Fruit fly (Drosophila melanogaster): ENCODE measurements around the gene Rga.

Gene Rga

DNA sequence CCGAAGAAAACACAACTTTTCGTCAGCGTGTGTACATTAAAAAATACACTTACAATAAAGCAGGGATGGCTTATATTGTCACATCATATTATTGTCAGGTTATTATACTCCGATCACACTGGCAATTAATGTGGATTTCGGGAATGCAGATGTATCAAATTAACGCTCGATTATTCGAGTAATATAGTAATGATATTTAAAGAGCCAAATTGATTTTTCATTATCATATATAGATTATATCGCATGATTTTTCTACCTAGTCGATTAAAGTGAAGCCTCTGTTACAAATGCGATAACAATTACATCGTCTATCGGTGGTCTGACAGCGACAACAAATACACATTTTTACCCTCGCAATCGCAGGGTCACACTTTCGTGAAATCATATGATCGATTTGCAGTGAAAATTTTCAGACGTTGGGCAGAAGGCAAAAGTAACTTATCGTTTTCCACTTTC, 21.5 kb downstream of the Rga start, which contains the start of the genes noi and Vha26:
TSS of gene noi (minus strand) at position 62 of the 456 bp plus-strand sequence.
TSS of gene Vha26 (plus strand) at position 366 of the 456 bp plus-strand sequence.
- TF ChIP-seq CrebB (tag; optimal IDR thresholded peaks at IDR 0.05) (no peak), lab (GFP tag; optimal IDR thresholded peaks at IDR 0.05) (no peak), tin (GFP tag; optimal IDR thresholded peaks at IDR 0.05) (peak; percentile 39), CG7928 (GFP tag; optimal IDR thresholded peaks at IDR 0.05) (peak; percentile 96), Ets65A (GFP tag) (peak; percentile 93), CG6689 (GFP tag; IDR thresholded peaks at IDR 0.05) (peak; percentile 34; the same call in 1 of the 2 replicates), CG30020 (tag; optimal IDR thresholded peaks at IDR 0.05) (peak; percentile 97), pb (GFP tag; optimal IDR thresholded peaks at IDR 0.05) (no peak), CG8478 (optimal IDR thresholded peaks at IDR 0.05) (no peak), NfI (GFP tag; optimal IDR thresholded peaks at IDR 0.05) (peak; percentile 44), CG1602 (GFP tag; optimal IDR thresholded peaks at IDR 0.05) (no peak), Sry-β (GFP tag; optimal IDR thresholded peaks at IDR 0.05) (peak; percentile 18), zfh2 (GFP tag; optimal IDR thresholded peaks at IDR 0.05) (peak; percentile 59), CG5245 (GFP tag; optimal IDR thresholded peaks at IDR 0.05) (no peak), CG10565 (GFP tag; optimal IDR thresholded peaks at IDR 0.05) (no peak), CkIIα-i1 (GFP tag; IDR thresholded peaks at IDR 0.05) (no peak), D (optimal IDR thresholded peaks at IDR 0.05) (no peak), D (GFP tag; optimal IDR thresholded peaks at IDR 0.05) (no peak), Hr78 (GFP tag; optimal IDR thresholded peaks at IDR 0.05) (peak in 1 of 2 experiments; percentile 54), Mrtf (GFP tag; IDR thresholded peaks at IDR 0.05) (no peak), CG3995 (GFP tag; optimal IDR thresholded peaks at IDR 0.05) (peak; percentile 85), Drgx (GFP tag; IDR thresholded peaks at IDR 0.05) (no peak), unc-4 (GFP tag; IDR thresholded peaks at IDR 0.05; ENCODE audit: partially characterized antibody) (peak; percentile 45; the same call in 1 of the 2 replicates), fu2 (GFP tag; optimal IDR thresholded peaks at IDR 0.05) (no peak), luna (GFP tag; optimal IDR thresholded peaks at IDR 0.05) (no peak), stc (GFP tag; IDR thresholded peaks at IDR 0.05) (no peak), run (tag; optimal IDR thresholded peaks at IDR 0.05) (no peak), CG6765 (GFP tag; optimal IDR thresholded peaks at IDR 0.05) (no peak), CG3065 (GFP tag; optimal IDR thresholded peaks at IDR 0.05) (no peak), Elba2 (GFP tag; optimal IDR thresholded peaks at IDR 0.05) (no peak), caup (GFP tag; optimal IDR thresholded peaks at IDR 0.05; ENCODE audit: severe bottlenecking) (peak; percentile 31), her (GFP tag; optimal IDR thresholded peaks at IDR 0.05) (no peak), CG6813 (GFP tag; optimal IDR thresholded peaks at IDR 0.05) (no peak), chinmo (GFP tag; IDR thresholded peaks at IDR 0.05; ENCODE audit: partially characterized antibody) (0 out of 4 replicates have a peak, but pooled peaks have one; percentile 60), Usf (GFP tag; optimal IDR thresholded peaks at IDR 0.05) (no peak), Sry-δ (GFP tag; optimal IDR thresholded peaks at IDR 0.05) (peak; percentile 74), CG7745 (tag; optimal IDR thresholded peaks at IDR 0.05) (no peak), HLH54F (GFP tag; optimal IDR thresholded peaks at IDR 0.05) (peak; percentile 50), CG8290 (GFP tag; optimal IDR thresholded peaks at IDR 0.05) (peak; percentile 54), CG8290 (tag; optimal IDR thresholded peaks at IDR 0.05) (peak in 1 of 2 experiments; percentile 28), CG1233 (GFP tag; optimal IDR thresholded peaks at IDR 0.05) (no peak), br (optimal IDR thresholded peaks at IDR 0.05) (no peak), mirr (GFP tag; optimal IDR thresholded peaks at IDR 0.05) (peak; percentile 31), Aef1 (GFP tag; IDR thresholded peaks at IDR 0.05) (0 out of 3 replicates have a peak, but pooled peaks have one; percentile 25), MESR4 (GFP tag; optimal IDR thresholded peaks at IDR 0.05) (no peak), Hand (GFP tag; optimal IDR thresholded peaks at IDR 0.05) (no peak), jumu (GFP tag; optimal IDR thresholded peaks at IDR 0.05) (peak; percentile 6), D19A (tag; optimal IDR thresholded peaks at IDR 0.05) (peak; percentile 95), ranshi (GFP tag; IDR thresholded peaks at IDR 0.05) (no peak), CG2129 (GFP tag; IDR thresholded peaks at IDR 0.05; ENCODE audit: partially characterized antibody) (peak; percentile 51), Gug (GFP tag; IDR thresholded peaks at IDR 0.05) (0 out of 4 replicates have a peak, but pooled peaks have one; percentile 23)

Measured in whole organism, embryonic.